Fruit fly (Drosophila melanogaster) whole organism, embryonic: ENCODE measurements around the gene CheB38b.

Experiments used
- Abd-B ChIP-seq: fragments of 200-800 bp; sonication (Bioruptor generic); optimal IDR thresholded peaks from 2 replicates; lab custom pipeline; 2018; ENCODE audit warnings: missing biosample characterization, mild to moderate bottlenecking, missing genetic modification characterization, moderate library complexity
- B-H2 ChIP-seq: fragments of 200-800 bp; sonication (Bioruptor generic); optimal IDR thresholded peaks from 2 replicates; lab custom pipeline; 2018; ENCODE audit warnings: missing biosample characterization, mild to moderate bottlenecking, missing genetic modification characterization
- BtbVII ChIP-seq: fragments of 200-800 bp; sonication (Bioruptor generic); optimal IDR thresholded peaks from 3 replicates; lab custom pipeline; 2017; ENCODE audit warnings: missing biosample characterization, mild to moderate bottlenecking, missing genetic modification characterization
- CG10431 ChIP-seq: fragments of 200-800 bp; sonication (Bioruptor generic); optimal IDR thresholded peaks from 3 replicates; lab custom pipeline; 2018; ENCODE audit warnings: missing biosample characterization, mild to moderate bottlenecking, missing genetic modification characterization
- CG12104 ChIP-seq: fragments of 200-800 bp; sonication (Bioruptor generic); optimal IDR thresholded peaks from 3 replicates; lab custom pipeline; 2016; ENCODE audit warnings: missing biosample characterization, missing genetic modification characterization
- CG12236 ChIP-seq: fragments of 200-800 bp; sonication (Bioruptor generic); optimal IDR thresholded peaks from 2 replicates; lab custom pipeline; 2016; ENCODE audit warnings: missing biosample characterization, missing genetic modification characterization
- CG1233 ChIP-seq: fragments of 200-800 bp; sonication (Bioruptor generic); optimal IDR thresholded peaks from 4 replicates; lab custom pipeline; 2018; ENCODE audit warnings: missing biosample characterization, mild to moderate bottlenecking, missing genetic modification characterization
- CG12659 ChIP-seq: fragments of 200-800 bp; sonication (Bioruptor generic); optimal IDR thresholded peaks from 3 replicates; lab custom pipeline; 2017; ENCODE audit warnings: mild to moderate bottlenecking, missing biosample characterization, missing genetic modification reagents, missing genetic modification characterization
- CG12769 ChIP-seq: fragments of 200-800 bp; sonication (Bioruptor generic); optimal IDR thresholded peaks from 2 replicates; lab custom pipeline; 2019; ENCODE audit warnings: missing biosample characterization, mild to moderate bottlenecking, missing genetic modification characterization, moderate library complexity
- CG14050 ChIP-seq: fragments of 200-800 bp; sonication (Bioruptor generic); IDR thresholded peaks from 3 replicates; pipeline ENCODE4 v1.3.6; 2022; ENCODE audit warnings: missing biosample characterization, missing genetic modification characterization
- CG14441 ChIP-seq: fragments of 200-800 bp; sonication (Bioruptor generic); IDR thresholded peaks from 2 replicates; pipeline ENCODE4 v1.3.6; 2022; ENCODE audit warnings: missing biosample characterization, missing genetic modification characterization
- CG1602 ChIP-seq: fragments of 200-800 bp; sonication (Bioruptor generic); optimal IDR thresholded peaks from 3 replicates; lab custom pipeline; 2016; ENCODE audit warnings: missing biosample characterization, missing genetic modification characterization
- CG17359 ChIP-seq: fragments of 200-800 bp; sonication (Bioruptor generic); optimal IDR thresholded peaks from 3 replicates; lab custom pipeline; 2018; ENCODE audit warnings: missing biosample characterization, mild to moderate bottlenecking, missing genetic modification characterization, moderate library complexity
- CG1792 ChIP-seq: fragments of 200-800 bp; sonication (Bioruptor generic); optimal IDR thresholded peaks from 2 replicates; lab custom pipeline; 2016; ENCODE audit warnings: missing biosample characterization, missing genetic modification characterization
- CG18011 ChIP-seq: fragments of 200-800 bp; sonication (Bioruptor generic); optimal IDR thresholded peaks from 2 replicates; lab custom pipeline; 2017; ENCODE audit warnings: missing biosample characterization, missing genetic modification characterization, mild to moderate bottlenecking, moderate library complexity, missing genotype
- CG18476 ChIP-seq: fragments of 200-800 bp; sonication (Bioruptor generic); optimal IDR thresholded peaks from 2 replicates; lab custom pipeline; 2016; ENCODE audit warnings: missing biosample characterization, mild to moderate bottlenecking, missing genetic modification characterization
- CG31388 ChIP-seq: fragments of 200-800 bp; sonication (Bioruptor generic); optimal IDR thresholded peaks from 2 replicates; lab custom pipeline; 2016; ENCODE audit warnings: missing biosample characterization, missing genetic modification characterization
- CG32767 ChIP-seq: fragments of 200-800 bp; sonication (Bioruptor generic); IDR thresholded peaks from 2 replicates; pipeline ENCODE4 v1.3.6; 2022; ENCODE audit warnings: missing biosample characterization, missing genetic modification characterization
- CG3407 ChIP-seq: fragments of 200-800 bp; sonication (Bioruptor generic); optimal IDR thresholded peaks from 2 replicates; lab custom pipeline; 2018; ENCODE audit warnings: missing biosample characterization, mild to moderate bottlenecking, missing genetic modification characterization
- CG6683 ChIP-seq: fragments of 200-800 bp; sonication (Bioruptor generic); optimal IDR thresholded peaks from 2 replicates; lab custom pipeline; 2017; ENCODE audit warnings: missing biosample characterization, mild to moderate bottlenecking, missing genetic modification characterization, missing genetic modification reagents
- CG7357 ChIP-seq: fragments of 200-800 bp; sonication (Bioruptor generic); IDR thresholded peaks from 3 replicates; pipeline ENCODE4 v1.3.6; 2022; ENCODE audit warnings: missing biosample characterization, missing genetic modification characterization
- CG7556 ChIP-seq: fragments of 200-800 bp; sonication (Bioruptor generic); optimal IDR thresholded peaks from 2 replicates; lab custom pipeline; 2017; ENCODE audit warnings: missing biosample characterization, mild to moderate bottlenecking, missing genetic modification characterization
- CG7987 ChIP-seq: fragments of 200-800 bp; sonication (Bioruptor generic); optimal IDR thresholded peaks from 2 replicates; lab custom pipeline; 2018; ENCODE audit warnings: missing biosample characterization, mild to moderate bottlenecking, missing genetic modification characterization, moderate library complexity
- CG9437 ChIP-seq: fragments of 200-800 bp; sonication (Bioruptor generic); optimal IDR thresholded peaks from 2 replicates; lab custom pipeline; 2018; ENCODE audit warnings: missing biosample characterization, mild to moderate bottlenecking, missing genetic modification characterization
- CHES-1-like ChIP-seq: fragments of 200-800 bp; sonication (Bioruptor generic); optimal IDR thresholded peaks from 2 replicates; lab custom pipeline; 2016; ENCODE audit warnings: missing biosample characterization, missing genetic modification characterization
- CrebB ChIP-seq: fragments of 200-800 bp; sonication (Bioruptor generic); optimal IDR thresholded peaks from 3 replicates; lab custom pipeline; 2018; ENCODE audit warnings: missing biosample characterization, mild to moderate bottlenecking, missing genetic modification characterization
- D19A ChIP-seq: fragments of 200-800 bp; optimal IDR thresholded peaks from 3 replicates; lab custom pipeline; 2019; ENCODE audit warnings: missing biosample characterization, mild to moderate bottlenecking, missing genetic modification characterization, moderate library complexity
- Dp ChIP-seq: fragments of 200-800 bp; sonication (Bioruptor generic); optimal IDR thresholded peaks from 2 replicates; lab custom pipeline; 2018; ENCODE audit warnings: missing biosample characterization, mild to moderate bottlenecking, missing genetic modification characterization, moderate library complexity
- Hand ChIP-seq: fragments of 200-800 bp; sonication (Bioruptor generic); optimal IDR thresholded peaks from 2 replicates; lab custom pipeline; 2017; ENCODE audit warnings: mild to moderate bottlenecking, missing biosample characterization, missing genetic modification reagents, missing genetic modification characterization
- Kr ChIP-seq: fragments of 200-800 bp; sonication (Bioruptor generic); optimal IDR thresholded peaks from 2 replicates; lab custom pipeline; 2017; ENCODE audit warnings: missing biosample characterization, mild to moderate bottlenecking, missing genetic modification characterization
- Neu2 ChIP-seq: fragments of 200-800 bp; sonication (Bioruptor generic); optimal IDR thresholded peaks from 3 replicates; lab custom pipeline; 2016; ENCODE audit warnings: missing biosample characterization, missing genetic modification characterization, borderline replicate concordance
- Optix ChIP-seq: fragments of 200-800 bp; sonication (Bioruptor generic); IDR thresholded peaks from 3 replicates; pipeline ENCODE4 v1.3.6; 2022; ENCODE audit warnings: missing biosample characterization, missing genetic modification characterization
- Pdp1 ChIP-seq, 2 experiments: fragments of 200-800 bp; sonication (Bioruptor generic); optimal IDR thresholded peaks; 3 replicates each; lab custom pipeline; 2016; ENCODE audit warnings: missing biosample characterization in 2 of 2, missing genetic modification characterization in 2 of 2, mild to moderate bottlenecking in 1 of 2, moderate library complexity in 1 of 2
- Ravus ChIP-seq: fragments of 200-800 bp; sonication (Bioruptor generic); IDR thresholded peaks from 2 replicates; pipeline ENCODE4 v1.3.6; 2022; ENCODE audit warnings: missing biosample characterization, missing genetic modification characterization
- Ssrp ChIP-seq: fragments of 200-800 bp; sonication (Bioruptor generic); optimal IDR thresholded peaks from 2 replicates; lab custom pipeline; 2018; ENCODE audit warnings: missing biosample characterization, mild to moderate bottlenecking, missing genetic modification characterization, moderate library complexity
- abd-A ChIP-seq: fragments of 200-800 bp; sonication (Bioruptor generic); optimal IDR thresholded peaks from 3 replicates; lab custom pipeline; 2019; ENCODE audit warnings: missing biosample characterization, mild to moderate bottlenecking, missing genetic modification characterization, moderate library complexity
- al ChIP-seq: fragments of 200-800 bp; sonication (Bioruptor generic); IDR thresholded peaks from 2 replicates; pipeline ENCODE4 v1.3.6; 2022; ENCODE audit warnings: missing biosample characterization, missing genetic modification characterization
- cwo ChIP-seq: fragments of 200-800 bp; sonication (Bioruptor generic); optimal IDR thresholded peaks from 3 replicates; lab custom pipeline; 2017; ENCODE audit warnings: missing biosample characterization, missing genetic modification characterization, mild to moderate bottlenecking, moderate library complexity, missing genetic modification reagents
- ems ChIP-seq: fragments of 200-800 bp; sonication (Bioruptor generic); optimal IDR thresholded peaks from 3 replicates; lab custom pipeline; 2016; ENCODE audit warnings: missing biosample characterization, missing genetic modification characterization
- ewg ChIP-seq: fragments of 200-800 bp; sonication (Bioruptor generic); optimal IDR thresholded peaks from 3 replicates; lab custom pipeline; 2017; ENCODE audit warnings: mild to moderate bottlenecking, missing biosample characterization, missing genetic modification reagents, missing genetic modification characterization
- fd96Cb ChIP-seq: fragments of 200-800 bp; sonication (Bioruptor generic); optimal IDR thresholded peaks from 2 replicates; lab custom pipeline; 2018; ENCODE audit warnings: missing biosample characterization, mild to moderate bottlenecking, missing genetic modification characterization, moderate library complexity
- hb ChIP-seq: fragments of 200-800 bp; sonication (Bioruptor generic); IDR thresholded peaks from 3 replicates; pipeline ENCODE4 v1.3.6; 2022; ENCODE audit warnings: missing biosample characterization, missing genetic modification characterization; ENCODE audit not compliant: partially characterized antibody
- jigr1 ChIP-seq: fragments of 200-800 bp; sonication (Bioruptor generic); IDR thresholded peaks from 3 replicates; pipeline ENCODE4 v1.3.6; 2022; ENCODE audit warnings: missing biosample characterization, missing genetic modification characterization
- klu ChIP-seq: fragments of 200-800 bp; sonication (Bioruptor generic); IDR thresholded peaks from 2 replicates; pipeline ENCODE4 v1.3.6; 2022; ENCODE audit warnings: missing biosample characterization, missing genetic modification characterization
- luna ChIP-seq: fragments of 200-800 bp; sonication (Bioruptor generic); optimal IDR thresholded peaks from 2 replicates; lab custom pipeline; 2016; ENCODE audit warnings: missing biosample characterization, missing genetic modification characterization
- prd ChIP-seq, 3 experiments: fragments of >200 bp in 2 of 3; fragments of 200-800 bp in 1 of 3; sonication (Bioruptor generic) in 1 of 3; optimal IDR thresholded peaks in 2 of 3; IDR thresholded peaks in 1 of 3; 2 replicates in 2 of 3; 3 replicates in 1 of 3; pipeline versions ENCODE4 v1.3.6 to Lab custom; 2017 to 2022; ENCODE audit warnings: missing biosample characterization in 1 of 3, missing genetic modification characterization in 1 of 3
- pum ChIP-seq: fragments of 200-800 bp; sonication (Bioruptor generic); optimal IDR thresholded peaks from 2 replicates; lab custom pipeline; 2016; ENCODE audit warnings: missing biosample characterization, missing genetic modification characterization
- stc ChIP-seq: fragments of 200-800 bp; sonication (Bioruptor generic); IDR thresholded peaks from 2 replicates; pipeline ENCODE4 v1.3.6; 2022; ENCODE audit warnings: missing biosample characterization, missing genetic modification characterization
- tgo ChIP-seq: fragments of 200-800 bp; sonication (Bioruptor generic); IDR thresholded peaks from 3 replicates; pipeline ENCODE4 v1.3.6; 2022; ENCODE audit warnings: missing biosample characterization, missing genetic modification characterization
- tll ChIP-seq, 2 experiments: fragments of 200-800 bp in 1 of 2; fragments of >200 bp in 1 of 2; sonication (Bioruptor generic) in 1 of 2; optimal IDR thresholded peaks; 2 replicates each; lab custom pipeline; 2017 to 2019; ENCODE audit warnings: missing biosample characterization in 2 of 2, missing genetic modification characterization in 2 of 2, mild to moderate bottlenecking in 1 of 2, moderate library complexity in 1 of 2

The CheB38b gene

DNA sequence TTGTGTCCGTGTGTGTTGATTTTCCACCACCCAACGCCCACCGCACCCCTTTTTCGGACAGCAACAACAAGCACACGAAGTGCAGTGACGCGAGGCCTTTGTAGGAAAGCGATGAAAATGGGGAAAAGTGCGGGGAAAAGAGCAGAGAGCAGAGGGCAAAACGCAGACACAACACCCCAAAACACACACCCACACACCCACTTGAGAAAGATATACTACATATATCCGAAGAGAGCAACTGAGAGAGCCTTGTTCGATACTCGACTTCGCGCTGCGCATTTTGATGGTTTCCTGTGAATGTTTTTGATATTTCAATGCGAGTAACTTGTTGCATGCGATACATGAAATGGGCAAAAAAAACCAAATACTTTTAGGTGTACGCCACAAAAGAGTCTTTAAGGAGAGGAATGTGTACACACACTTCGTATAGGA, 13.3 kb downstream of the CheB38b start (continued):
- TF ChIP-seq luna (no peak), CG12236 (GFP tag; lab: Kevin White, UChicago) (no peak), hb (no peak), CHES-1-like (GFP tag; lab: Kevin White, UChicago) (no peak), al (GFP tag; lab: Robert Waterston, UW) (no peak), CG17359 (tag; lab: Kevin White, UChicago) (no peak), klu (GFP tag; lab: Robert Waterston, UW) (no peak), prd (optimal IDR thresholded peaks at IDR 0.05; lab: Kevin White, UChicago) (no peak), prd (GFP tag; IDR thresholded peaks at IDR 0.05; lab: Robert Waterston, UW) (no peak), CG12104 (no peak), CG32767 (0 out of 2 replicates have a peak, but pooled peaks have one; percentile 5), CG14441 (no peak), CG31388 (GFP tag; lab: Kevin White, UChicago) (no peak), ewg (GFP tag; lab: Kevin White, UChicago) (no peak), Optix (GFP tag; lab: Robert Waterston, UW) (no peak), CG3407 (GFP tag; lab: Kevin White, UChicago) (no peak), D19A (tag; lab: Kevin White, UChicago) (no peak), B-H2 (GFP tag; lab: Kevin White, UChicago) (no peak), CG12769 (no peak), CG18011 (GFP tag; lab: Kevin White, UChicago) (no peak), Dp (GFP tag; lab: Kevin White, UChicago) (no peak), CrebB (no peak), Hand (GFP tag; lab: Kevin White, UChicago) (no peak), tll (GFP tag; optimal IDR thresholded peaks at IDR 0.05; lab: Kevin White, UChicago) (no peak), CG1602 (GFP tag; lab: Kevin White, UChicago) (no peak), Pdp1 (GFP tag; optimal IDR thresholded peaks at IDR 0.05; lab: Kevin White, UChicago) (peak in 1 of 2 experiments; percentile 47), CG9437 (GFP tag; lab: Kevin White, UChicago) (no peak), CG1233 (GFP tag; lab: Kevin White, UChicago) (no peak), CG6683 (GFP tag; lab: Kevin White, UChicago) (no peak), Ssrp (tag; lab: Kevin White, UChicago) (no peak), jigr1 (GFP tag; lab: Robert Waterston, UW) (no peak), CG1792 (GFP tag; lab: Kevin White, UChicago) (no peak), CG18476 (GFP tag; lab: Kevin White, UChicago) (no peak), CG7357 (GFP tag; lab: Robert Waterston, UW) (no peak), fd96Cb (tag; lab: Kevin White, UChicago) (no peak), stc (GFP tag; lab: Robert Waterston, UW) (no peak), ems (GFP tag; lab: Kevin White, UChicago) (no peak), Abd-B (GFP tag; lab: Kevin White, UChicago) (no peak), CG10431 (GFP tag; lab: Kevin White, UChicago) (no peak), Neu2 (no peak), CG7987 (GFP tag; lab: Kevin White, UChicago) (no peak), abd-A (tag; lab: Kevin White, UChicago) (peak; percentile 80), CG7556 (GFP tag; lab: Kevin White, UChicago) (no peak), Ravus (GFP tag; lab: Robert Waterston, UW) (no peak), Kr (no peak), tgo (GFP tag; lab: Robert Waterston, UW) (no peak), CG14050 (GFP tag; lab: Robert Waterston, UW) (no peak), BtbVII (GFP tag; lab: Kevin White, UChicago) (no peak), CG12659 (GFP tag; lab: Kevin White, UChicago) (no peak), pum (GFP tag; lab: Kevin White, UChicago) (no peak), cwo (GFP tag; lab: Kevin White, UChicago) (no peak)
